Worm (Caenorhabditis elegans) whole organism, late embryonic: Measurements from ENCODE around the gene dos-2.
A peak's percentile ranks its signal among the peaks of the same experiment; 100 is the strongest.

Experiments used
- F13H6.1 ChIP-seq: sonication (generic microtip); optimal IDR thresholded peaks from 2 replicates; lab custom pipeline; 2016; ENCODE audit warnings: missing genetic modification characterization, missing compliant biosample characterization
- K02D7.2 ChIP-seq: sonication (generic microtip); optimal IDR thresholded peaks from 2 replicates; lab custom pipeline; 2017; ENCODE audit warnings: mild to moderate bottlenecking, missing genetic modification characterization, missing compliant biosample characterization
- K09A11.1 ChIP-seq: sonication (generic microtip); optimal IDR thresholded peaks from 2 replicates; lab custom pipeline; 2017; ENCODE audit warnings: antibody characterized with exemption, mild to moderate bottlenecking, missing genetic modification characterization, missing compliant biosample characterization; ENCODE audit not compliant: insufficient read depth
- Y22D7AL.16 ChIP-seq: sonication (generic microtip); optimal IDR thresholded peaks from 2 replicates; lab custom pipeline; 2016; ENCODE audit warnings: missing genetic modification characterization, missing compliant biosample characterization
- ahr-1 ChIP-seq: sonication (generic microtip); optimal IDR thresholded peaks from 2 replicates; lab custom pipeline; 2016; ENCODE audit warnings: missing genetic modification characterization, missing compliant biosample characterization
- ceh-18 ChIP-seq: sonication (generic microtip); optimal IDR thresholded peaks from 2 replicates; lab custom pipeline; 2016; ENCODE audit warnings: missing genetic modification characterization, missing compliant biosample characterization
- ceh-19 ChIP-seq: fragments of 200-800 bp; sonication (Bioruptor generic); optimal IDR thresholded peaks from 2 replicates; lab custom pipeline; 2018; ENCODE audit warnings: mild to moderate bottlenecking, missing genetic modification characterization, missing compliant biosample characterization
- ceh-2 ChIP-seq: sonication (generic microtip); optimal IDR thresholded peaks from 2 replicates; lab custom pipeline; 2016; ENCODE audit warnings: missing genotype, missing genetic modification characterization, missing compliant biosample characterization
- ceh-30 ChIP-seq: fragments of 150-350 bp; optimal IDR thresholded peaks from 2 replicates; lab custom pipeline; 2014; ENCODE audit warnings: missing biosample characterization, missing genetic modification characterization
- ceh-31 ChIP-seq: sonication (generic microtip); optimal IDR thresholded peaks from 2 replicates; lab custom pipeline; 2016; ENCODE audit warnings: missing genetic modification characterization, missing compliant biosample characterization
- ceh-34 ChIP-seq: sonication (generic microtip); optimal IDR thresholded peaks from 2 replicates; lab custom pipeline; 2016; ENCODE audit warnings: mild to moderate bottlenecking, missing genetic modification characterization, missing compliant biosample characterization
- ceh-6 ChIP-seq: fragments of 200-800 bp; sonication (Bioruptor generic); optimal IDR thresholded peaks from 2 replicates; lab custom pipeline; 2018; ENCODE audit warnings: mild to moderate bottlenecking, missing genetic modification characterization, missing compliant biosample characterization
- dmd-4 ChIP-seq: sonication (generic microtip); optimal IDR thresholded peaks from 2 replicates; lab custom pipeline; 2016; ENCODE audit warnings: borderline replicate concordance, missing genetic modification characterization, missing compliant biosample characterization
- fkh-10 ChIP-seq: fragments of 150-350 bp; optimal IDR thresholded peaks from 2 replicates; lab custom pipeline; 2014; ENCODE audit warnings: missing biosample characterization, missing genetic modification reagents, missing genetic modification characterization
- hlh-13 ChIP-seq: fragments of 200-800 bp; sonication (Bioruptor generic); optimal IDR thresholded peaks from 2 replicates; lab custom pipeline; 2018; ENCODE audit warnings: mild to moderate bottlenecking, missing genetic modification characterization, missing compliant biosample characterization
- hlh-30 ChIP-seq: sonication (generic microtip); optimal IDR thresholded peaks from 2 replicates; lab custom pipeline; 2017; ENCODE audit warnings: antibody characterized with exemption, missing genetic modification characterization, missing compliant biosample characterization; ENCODE audit not compliant: insufficient read depth
- madf-2 ChIP-seq: sonication (generic microtip); optimal IDR thresholded peaks from 2 replicates; lab custom pipeline; 2017; ENCODE audit warnings: missing genetic modification characterization, missing compliant biosample characterization
- mec-3 ChIP-seq: sonication (generic microtip); optimal IDR thresholded peaks from 2 replicates; lab custom pipeline; 2016; ENCODE audit warnings: borderline replicate concordance, missing genetic modification characterization, missing compliant biosample characterization
- nfya-1 ChIP-seq: sonication (generic microtip); optimal IDR thresholded peaks from 2 replicates; lab custom pipeline; 2017; ENCODE audit warnings: missing genetic modification characterization, mild to moderate bottlenecking, missing compliant biosample characterization, antibody characterized with exemption, moderate library complexity
- odd-2 ChIP-seq: sonication (generic microtip); optimal IDR thresholded peaks from 2 replicates; lab custom pipeline; 2017; ENCODE audit warnings: antibody characterized with exemption, mild to moderate bottlenecking, missing genetic modification characterization, missing compliant biosample characterization
- pax-1 ChIP-seq: fragments of 150-350 bp; optimal IDR thresholded peaks from 2 replicates; lab custom pipeline; 2014; ENCODE audit warnings: missing biosample characterization, missing genetic modification characterization
- pqm-1 ChIP-seq: sonication (generic microtip); optimal IDR thresholded peaks from 2 replicates; lab custom pipeline; 2016; ENCODE audit warnings: missing genetic modification characterization, missing compliant biosample characterization
- pros-1 ChIP-seq: fragments of 150-350 bp; optimal IDR thresholded peaks from 2 replicates; lab custom pipeline; 2014; ENCODE audit warnings: missing biosample characterization, missing genetic modification reagents, missing genetic modification characterization
- rnt-1 ChIP-seq: sonication (generic microtip); optimal IDR thresholded peaks from 2 replicates; lab custom pipeline; 2016; ENCODE audit warnings: missing genetic modification characterization, missing compliant biosample characterization
- sdc-2 ChIP-seq: sonication (generic microtip); optimal IDR thresholded peaks from 2 replicates; lab custom pipeline; 2016; ENCODE audit warnings: missing genotype, missing genetic modification characterization, missing compliant biosample characterization
- sox-4 ChIP-seq: sonication (generic microtip); optimal IDR thresholded peaks from 2 replicates; lab custom pipeline; 2017; ENCODE audit warnings: mild to moderate bottlenecking, missing genetic modification characterization, inconsistent platforms, missing compliant biosample characterization
- syd-9 ChIP-seq: sonication (generic microtip); optimal IDR thresholded peaks from 2 replicates; lab custom pipeline; 2016; ENCODE audit warnings: mild to moderate bottlenecking, missing genetic modification characterization, moderate library complexity, missing compliant biosample characterization
- unc-3 ChIP-seq, 2 experiments: fragments of 200-800 bp in 1 of 2; sonication (Bioruptor generic) in 1 of 2; sonication (generic microtip) in 1 of 2; conservative IDR thresholded peaks in 1 of 2; optimal IDR thresholded peaks in 1 of 2; 2 replicates each; pipeline versions ENCODE4 v1.3.6 to Lab custom; 2016 to 2022; ENCODE audit warnings: missing compliant biosample characterization in 2 of 2, missing genetic modification characterization in 2 of 2, missing genetic modification reagents in 1 of 2
- unc-42 ChIP-seq: sonication (generic microtip); optimal IDR thresholded peaks from 2 replicates; lab custom pipeline; 2016; ENCODE audit warnings: missing genotype, missing genetic modification characterization, missing compliant biosample characterization
- ztf-16 ChIP-seq: sonication (generic microtip); optimal IDR thresholded peaks from 2 replicates; lab custom pipeline; 2017; ENCODE audit warnings: missing genetic modification characterization, missing compliant biosample characterization

The dos-2 gene

DNA sequence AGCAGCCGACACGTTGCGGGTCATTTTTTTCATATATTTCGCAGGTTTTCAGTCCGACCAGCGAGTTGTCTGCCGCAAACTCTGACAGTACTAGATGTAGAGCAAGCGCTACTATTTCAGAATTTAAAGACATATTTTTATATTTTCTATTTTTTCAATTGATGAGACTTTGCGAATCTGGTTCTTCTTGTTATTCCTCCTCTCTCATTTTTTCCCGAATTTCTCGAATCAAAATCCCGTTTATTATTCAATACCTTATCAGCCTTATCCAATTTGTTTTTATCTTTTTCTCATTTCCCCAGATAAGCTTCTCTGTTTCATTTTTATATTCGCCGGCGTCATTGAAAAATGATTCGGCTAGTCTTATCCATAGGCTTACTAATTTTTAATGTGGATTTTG, at the start of gene dos-2:
dos-2 (plus strand) TSS at position 301 of the 400 bp plus-strand sequence.
- TF ChIP-seq pros-1 (tag; lab: Kevin White, UChicago): no peak
- TF ChIP-seq K09A11.1 (tag; lab: Kevin White, UChicago): no peak
- no peak for TF ChIP-seq odd-2 (tag; lab: Kevin White, UChicago)
- TF ChIP-seq ceh-18: no peak
- TF ChIP-seq hlh-30 (tag; lab: Kevin White, UChicago): no peak

DNA sequence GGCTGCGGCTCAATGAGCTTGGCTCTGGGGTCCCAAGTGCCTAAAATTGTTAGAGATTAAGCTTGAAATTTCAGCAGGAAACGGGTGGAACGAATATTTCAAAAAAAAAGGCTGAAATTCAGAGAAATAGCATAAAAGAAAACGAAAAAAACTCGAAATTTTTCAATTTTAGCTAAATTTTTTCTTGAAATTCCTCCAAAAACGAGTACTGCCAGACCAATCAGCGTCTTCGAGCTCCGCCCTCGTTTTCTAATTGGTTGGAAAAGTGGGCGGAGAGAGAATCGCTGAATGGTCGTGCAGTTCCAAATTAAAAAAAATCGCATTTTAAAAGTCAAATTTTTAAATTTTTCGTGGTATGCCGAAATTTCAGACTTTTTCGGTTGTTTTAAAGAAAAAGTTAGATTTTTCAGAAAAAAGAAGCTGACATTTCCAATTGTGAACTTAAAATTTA, 48.1 kb upstream of the dos-2 start, which contains the start of gene plpp-1.1:
plpp-1.1 (minus strand) TSS at position 51 of the 451 bp plus-strand sequence.
- TF ChIP-seq nfya-1 (tag; lab: Kevin White, UChicago) (peak; percentile 93), ceh-30 (tag; lab: Kevin White, UChicago) (no peak)

DNA sequence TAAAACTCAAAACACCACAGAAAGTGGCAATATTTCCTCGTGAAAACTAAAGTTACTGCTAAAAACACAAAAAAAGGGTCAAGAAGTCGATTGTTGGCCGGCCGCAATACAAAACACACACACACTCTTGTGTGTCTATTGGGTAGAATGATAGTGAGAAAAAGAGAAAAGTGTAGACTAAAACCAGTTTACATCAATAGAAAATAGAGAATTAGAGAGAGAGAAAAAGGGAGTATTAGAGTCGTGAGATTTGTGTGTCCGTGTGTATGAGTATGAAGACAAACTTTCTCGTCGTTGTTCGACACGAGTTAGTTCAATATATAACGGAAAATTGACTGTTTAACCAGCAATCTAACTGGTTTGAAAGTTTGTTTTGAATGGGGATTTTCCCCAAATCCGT, 46.6 kb upstream of the dos-2 start:
- TF ChIP-seq K09A11.1 (tag; lab: Kevin White, UChicago) (no peak), ceh-6 (GFP tag; lab: Kevin White, UChicago) (no peak), nfya-1 (tag; lab: Kevin White, UChicago) (peak; percentile 9)

DNA sequence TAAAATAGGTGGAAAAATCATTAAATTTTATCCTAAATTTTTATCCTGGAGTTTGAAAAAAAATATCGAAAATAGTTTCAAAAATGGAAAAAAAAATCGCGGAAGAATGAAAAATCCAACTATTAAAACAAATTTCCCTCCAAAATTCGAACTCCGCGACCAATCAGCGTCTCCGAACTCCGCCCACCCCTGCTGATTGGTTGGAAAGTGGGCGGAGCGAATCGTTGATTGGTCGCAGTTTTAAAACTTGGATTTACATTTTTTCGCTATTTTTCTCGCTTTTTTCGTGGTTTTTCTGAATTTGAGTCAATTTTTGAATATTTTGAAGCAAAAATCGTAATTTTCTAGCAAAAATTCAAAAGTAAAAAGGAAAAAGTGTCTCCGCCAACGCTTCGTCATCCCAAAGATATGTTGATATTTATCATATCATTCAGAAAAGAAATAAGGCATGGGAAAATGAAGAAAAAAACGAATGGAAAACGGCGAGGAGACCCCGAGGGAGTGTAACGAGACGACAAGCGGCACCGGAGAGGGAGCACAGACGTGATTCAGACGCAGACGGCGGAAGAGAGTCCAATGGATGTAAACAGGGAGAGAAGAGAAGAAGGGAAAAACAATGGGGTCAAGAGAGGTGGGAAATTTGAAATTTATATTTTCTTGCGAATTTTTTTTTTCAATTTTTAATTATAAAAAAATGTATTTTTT, 45.4 kb upstream of the dos-2 start:
- no peak for TF ChIP-seq madf-2 (tag; lab: Kevin White, UChicago)
- no peak for TF ChIP-seq pros-1 (tag; lab: Kevin White, UChicago)
- no peak for TF ChIP-seq rnt-1 (tag; lab: Kevin White, UChicago)
- no peak for TF ChIP-seq sdc-2
- peak; percentile 32 for TF ChIP-seq ceh-31 (tag; lab: Kevin White, UChicago)
- no peak for TF ChIP-seq unc-3 (GFP tag; conservative IDR thresholded peaks at IDR 0.05; lab: Robert Waterston, UW)
- TF ChIP-seq unc-3 (tag; optimal IDR thresholded peaks at IDR 0.05; lab: Kevin White, UChicago): no peak
- TF ChIP-seq ztf-16: no peak
- TF ChIP-seq hlh-13 (GFP tag; lab: Kevin White, UChicago): no peak
- no peak for TF ChIP-seq ahr-1 (tag; lab: Kevin White, UChicago)
- TF ChIP-seq mec-3 (tag; lab: Kevin White, UChicago): no peak
- no peak for TF ChIP-seq pax-1 (tag; lab: Kevin White, UChicago)
- peak; percentile 7 for TF ChIP-seq ceh-18
- no peak for TF ChIP-seq unc-42 (tag; lab: Kevin White, UChicago)
- TF ChIP-seq Y22D7AL.16 (tag; lab: Kevin White, UChicago): no peak
- peak; percentile 99 for TF ChIP-seq nfya-1 (tag; lab: Kevin White, UChicago)
- TF ChIP-seq ceh-34 (tag; lab: Kevin White, UChicago): peak; percentile 12

- no peak for TF ChIP-seq sox-4
- peak; percentile 97 for TF ChIP-seq nfya-1 (tag; lab: Kevin White, UChicago)
- TF ChIP-seq, all 69 proteins: peak for 1
Measured at ce11 chrII:3931230-3931629, 44.8 kb upstream of the dos-2 start.

- TF ChIP-seq rnt-1 (tag; lab: Kevin White, UChicago) (no peak), ceh-2 (tag; lab: Kevin White, UChicago) (no peak), madf-2 (tag; lab: Kevin White, UChicago) (no peak), K02D7.2 (tag; lab: Kevin White, UChicago) (no peak), sdc-2 (no peak), fkh-10 (no peak), pros-1 (tag; lab: Kevin White, UChicago) (no peak), syd-9 (tag; lab: Kevin White, UChicago) (no peak), pqm-1 (tag; lab: Kevin White, UChicago) (no peak), unc-42 (tag; lab: Kevin White, UChicago) (no peak), F13H6.1 (no peak), ceh-19 (GFP tag; lab: Kevin White, UChicago) (no peak), pax-1 (tag; lab: Kevin White, UChicago) (no peak), dmd-4 (no peak)
Measured at ce11 chrII:3931825-3932224, 44.2 kb upstream of the dos-2 start.
